Worm (Caenorhabditis elegans): ENCODE data around the gene gldi-7.

gldi-7 gene

DNA sequence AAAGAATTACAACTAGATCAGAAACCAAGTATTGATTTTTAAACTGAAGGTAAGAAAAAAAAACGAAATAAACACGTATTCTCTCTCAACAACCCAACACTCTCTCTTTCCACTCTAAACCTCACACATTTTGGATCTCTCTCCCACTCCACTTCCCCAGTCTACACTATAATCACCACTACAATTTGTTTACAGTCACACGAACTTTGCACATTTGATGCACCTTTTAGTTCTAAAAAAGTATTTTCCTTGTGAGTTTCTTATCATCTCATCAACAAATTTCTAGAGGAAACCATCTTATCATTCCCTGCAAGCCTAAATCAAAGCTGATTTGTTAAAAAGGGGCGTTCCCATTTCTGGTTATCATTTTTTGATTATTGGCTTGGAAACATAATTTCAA, 46.5 kb downstream of the gldi-7 start:
- TF ChIP-seq elt-2 (tag; optimal IDR thresholded peaks at IDR 0.05) (peak; percentile 40), ceh-9 (tag; optimal IDR thresholded peaks at IDR 0.05) (no peak), unc-42 (tag; optimal IDR thresholded peaks at IDR 0.05) (no peak), dve-1 (tag; optimal IDR thresholded peaks at IDR 0.05) (peak; percentile 38)

DNA sequence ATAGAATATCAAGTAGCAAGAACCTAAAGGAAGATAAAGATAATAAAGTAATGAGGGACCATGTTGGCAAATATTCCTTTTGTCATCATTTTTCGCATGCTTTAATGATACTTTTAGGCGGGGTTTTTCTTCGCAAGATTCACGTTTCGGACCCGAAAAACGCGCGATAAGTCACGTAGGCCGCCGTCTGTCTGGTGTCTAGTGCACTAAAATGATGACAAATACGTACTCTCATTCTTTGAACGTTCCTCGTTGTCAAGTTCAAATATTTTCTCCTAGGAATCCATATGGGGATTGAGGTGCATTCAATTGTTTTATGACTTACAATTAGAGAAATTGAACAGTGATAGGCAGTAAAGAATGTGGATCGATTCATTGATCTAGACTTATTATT, 47.2 kb downstream of the gldi-7 start, which contains the start of gene taap-1:
TSS of gene taap-1 (minus strand) at position 79 of the 394 bp plus-strand sequence.
- TF ChIP-seq tbx-2 (tag; optimal IDR thresholded peaks at IDR 0.05) (no peak), unc-55 (GFP tag; optimal IDR thresholded peaks at IDR 0.05) (peak; percentile 11)

DNA sequence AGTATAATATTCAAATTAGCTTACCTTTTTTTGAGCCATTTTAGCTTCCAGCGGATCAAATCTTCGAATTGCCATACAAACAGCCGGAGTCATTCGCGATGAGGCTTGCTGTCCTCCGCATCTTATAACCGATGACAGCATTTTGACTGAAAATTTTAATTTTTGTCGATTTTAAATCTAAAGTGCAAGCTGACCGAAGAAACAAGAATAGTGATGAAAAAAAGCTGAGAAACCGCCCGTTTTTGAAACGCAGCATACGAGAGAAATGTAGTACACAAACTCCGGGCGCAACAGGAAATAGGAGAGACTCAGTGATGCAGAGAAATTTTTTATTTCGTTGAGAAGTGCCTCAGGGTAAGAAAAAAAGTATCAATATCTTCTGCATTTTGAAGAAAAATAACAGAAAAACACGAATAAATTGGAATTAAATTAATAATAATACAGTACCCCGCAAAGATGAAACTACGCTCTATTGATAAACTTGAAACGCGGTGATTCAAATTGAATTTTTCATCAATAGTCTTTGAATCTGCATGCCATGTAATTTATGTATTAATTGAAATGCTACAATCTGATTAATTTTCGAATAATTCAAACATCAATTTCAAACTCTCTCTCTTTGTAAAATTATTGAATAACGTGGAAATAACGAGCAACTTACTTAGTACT, 47.8 kb downstream of the gldi-7 start:
- TF ChIP-seq dve-1 (tag; optimal IDR thresholded peaks at IDR 0.05) (peak; percentile 4), nfya-1 (tag; optimal IDR thresholded peaks at IDR 0.05) (peak; percentile 0), ahr-1 (tag; optimal IDR thresholded peaks at IDR 0.05) (no peak), unc-42 (tag; optimal IDR thresholded peaks at IDR 0.05) (peak; percentile 31)

DNA sequence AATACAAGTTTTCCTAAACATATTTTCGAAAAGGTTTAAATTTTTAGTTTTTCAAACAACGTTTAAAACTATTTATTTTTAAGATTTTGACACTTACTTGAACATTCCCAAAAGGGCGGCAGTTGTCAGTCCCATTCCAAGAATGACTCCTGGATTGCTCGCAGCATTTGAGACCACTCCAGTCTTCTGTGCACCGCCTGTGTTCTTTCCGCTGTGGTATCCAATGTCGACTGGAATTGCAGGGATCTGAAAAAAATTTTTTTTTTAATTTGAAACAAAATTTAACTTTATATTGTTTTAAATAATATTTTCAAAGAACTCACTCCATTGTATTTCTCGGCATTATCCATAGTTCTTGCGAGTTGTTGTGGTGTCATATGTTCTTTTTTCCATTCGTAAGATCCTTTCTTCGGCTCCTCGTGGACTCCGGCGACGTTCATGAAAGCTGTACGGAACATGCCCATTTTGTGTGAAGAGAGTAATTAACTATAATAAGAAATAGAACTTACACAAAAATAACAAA, 49.2 kb downstream of the gldi-7 start, which contains the start of gene M05D6.5:
TSS of gene M05D6.5 (minus strand) at position 473 of the 523 bp plus-strand sequence.
- no peak for TF ChIP-seq ref-2 (tag; optimal IDR thresholded peaks at IDR 0.05)
- TF ChIP-seq sox-4 (tag; optimal IDR thresholded peaks at IDR 0.05), result no peak
- no peak for TF ChIP-seq elt-4 (tag; optimal IDR thresholded peaks at IDR 0.05)
- TF ChIP-seq C38D4.7 (GFP tag; optimal IDR thresholded peaks at IDR 0.05), result no peak
- no peak for TF ChIP-seq ceh-34 (tag; optimal IDR thresholded peaks at IDR 0.05)
- no peak for TF ChIP-seq pros-1 (tag; optimal IDR thresholded peaks at IDR 0.05)
- TF ChIP-seq ceh-9 (tag; optimal IDR thresholded peaks at IDR 0.05), result no peak
- no peak for TF ChIP-seq C08G9.2 (tag; optimal IDR thresholded peaks at IDR 0.05)
- no peak for TF ChIP-seq nfya-1 (tag; optimal IDR thresholded peaks at IDR 0.05)
- no peak for TF ChIP-seq tbx-7 (tag; optimal IDR thresholded peaks at IDR 0.05)
- no peak for TF ChIP-seq unc-3 (GFP tag; conservative IDR thresholded peaks at IDR 0.05)
- no peak for TF ChIP-seq unc-3 (tag; optimal IDR thresholded peaks at IDR 0.05)
- TF ChIP-seq fkh-10 (GFP tag; optimal IDR thresholded peaks at IDR 0.05), result no peak
- no peak for TF ChIP-seq hlh-8 (tag; optimal IDR thresholded peaks at IDR 0.05)
- TF ChIP-seq tbx-2 (tag; optimal IDR thresholded peaks at IDR 0.05), result no peak
- TF ChIP-seq Y22D7AL.16 (tag; optimal IDR thresholded peaks at IDR 0.05), result no peak
- no peak for TF ChIP-seq ceh-2 (tag; optimal IDR thresholded peaks at IDR 0.05)
- TF ChIP-seq ceh-45 (GFP tag; IDR thresholded peaks at IDR 0.05), result no peak
- TF ChIP-seq fkh-6 (tag; optimal IDR thresholded peaks at IDR 0.05), result no peak

DNA sequence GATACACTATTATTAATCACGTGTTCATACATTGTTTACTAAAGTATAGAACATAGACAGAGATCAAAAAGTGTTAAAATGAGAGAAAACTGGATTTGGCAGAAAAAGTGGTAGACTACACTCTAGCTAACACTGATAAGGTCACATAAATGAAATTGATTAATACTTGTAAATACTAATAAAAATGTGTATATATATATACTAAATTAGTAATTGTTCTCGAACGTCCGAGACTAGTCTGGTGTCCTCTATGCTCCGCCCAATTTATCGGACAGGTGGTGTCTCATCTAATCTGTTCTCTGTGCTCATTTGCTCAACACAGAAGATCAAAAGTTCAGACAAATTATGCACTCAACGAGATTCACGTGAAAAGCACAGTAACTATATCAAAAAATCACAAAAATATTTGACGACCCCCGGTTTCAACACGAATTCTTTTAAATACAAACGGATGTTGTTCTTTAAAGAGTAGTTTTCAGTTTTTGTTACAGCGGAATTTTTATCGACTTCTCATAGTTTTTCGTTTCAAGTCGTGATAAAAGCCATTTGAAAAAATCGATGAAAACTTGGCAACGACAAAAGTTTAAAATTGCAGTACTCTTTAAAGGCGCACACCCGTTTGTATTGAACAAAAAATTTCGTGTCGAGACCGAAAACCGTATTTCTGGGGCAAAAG, 49.9 kb downstream of the gldi-7 start:
- TF ChIP-seq ceh-19 (GFP tag; optimal IDR thresholded peaks at IDR 0.05) (no peak), unc-86 (tag; optimal IDR thresholded peaks at IDR 0.05) (no peak), pax-1 (tag; optimal IDR thresholded peaks at IDR 0.05) (peak; percentile 74), che-1 (tag; optimal IDR thresholded peaks at IDR 0.05) (no peak), ztf-16 (tag; optimal IDR thresholded peaks at IDR 0.05) (no peak), Y22D7AL.16 (tag; optimal IDR thresholded peaks at IDR 0.05) (no peak), lim-6 (tag; optimal IDR thresholded peaks at IDR 0.05) (no peak), T23F11.4 (GFP tag; optimal IDR thresholded peaks at IDR 0.05) (no peak), rnt-1 (tag; optimal IDR thresholded peaks at IDR 0.05) (peak; percentile 11), npax-4 (tag; optimal IDR thresholded peaks at IDR 0.05) (no peak), pag-3 (tag; optimal IDR thresholded peaks at IDR 0.05; ENCODE audit: borderline replicate concordance) (no peak), gmeb-2 (tag; optimal IDR thresholded peaks at IDR 0.05) (no peak), madf-2 (tag; optimal IDR thresholded peaks at IDR 0.05) (no peak), zip-5 (tag; optimal IDR thresholded peaks at IDR 0.05) (no peak), ceh-18 (tag; optimal IDR thresholded peaks at IDR 0.05) (no peak), dve-1 (tag; optimal IDR thresholded peaks at IDR 0.05) (no peak), unc-55 (GFP tag; optimal IDR thresholded peaks at IDR 0.05) (peak; percentile 30), hlh-13 (GFP tag; optimal IDR thresholded peaks at IDR 0.05) (no peak), ceh-34 (tag; optimal IDR thresholded peaks at IDR 0.05) (no peak), F13H6.1 (tag; optimal IDR thresholded peaks at IDR 0.05) (no peak), mec-3 (tag; optimal IDR thresholded peaks at IDR 0.05; ENCODE audit: borderline replicate concordance) (no peak), K02D7.2 (tag; optimal IDR thresholded peaks at IDR 0.05) (no peak), sox-4 (tag; optimal IDR thresholded peaks at IDR 0.05) (no peak), ceh-22 (tag; optimal IDR thresholded peaks at IDR 0.05) (no peak)
